Worm (Caenorhabditis elegans): ENCODE results near the gene R11G1.1.

R11G1.1 gene

DNA sequence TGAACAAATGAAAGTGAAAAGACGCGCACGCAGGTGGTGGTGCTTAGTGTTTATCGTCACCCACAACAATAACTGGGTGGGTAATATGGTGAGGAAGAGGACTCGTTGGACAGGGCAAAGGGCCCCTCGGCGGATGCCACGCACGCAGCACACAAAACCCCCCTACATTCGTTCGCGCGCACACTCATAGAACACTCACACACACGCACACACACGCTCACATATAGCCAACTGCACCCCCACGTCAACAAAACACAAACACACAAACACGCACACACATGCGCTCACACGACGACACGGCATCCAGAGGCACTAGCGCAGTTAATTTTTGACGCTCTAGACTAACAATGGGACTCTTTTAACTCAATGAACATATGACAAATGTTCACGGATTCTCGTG, 34.9 kb downstream of the R11G1.1 start (continued):
- TF ChIP-seq him-1 (tag; optimal IDR thresholded peaks at IDR 0.05) (no peak), ccch-3 (GFP tag; optimal IDR thresholded peaks at IDR 0.05) (no peak), nhr-80 (tag; optimal IDR thresholded peaks at IDR 0.05) (no peak), F23B12.7 (tag; optimal IDR thresholded peaks at IDR 0.05; ENCODE audit: insufficient read depth) (no peak), F57A8.1 (GFP tag; optimal IDR thresholded peaks at IDR 0.05) (no peak), lsl-1 (GFP tag; optimal IDR thresholded peaks at IDR 0.05) (no peak), F22D6.2 (tag; optimal IDR thresholded peaks at IDR 0.05) (no peak), ztf-25 (GFP tag; IDR thresholded peaks at IDR 0.05) (no peak), lir-1 (GFP tag; conservative IDR thresholded peaks at IDR 0.05) (peak; percentile 92), rpc-1 (optimal IDR thresholded peaks at IDR 0.05) (no peak), rpc-1 (tag; optimal IDR thresholded peaks at IDR 0.05) (no peak), bed-2 (GFP tag; IDR thresholded peaks at IDR 0.05) (no peak), hmg-20 (GFP tag; IDR thresholded peaks at IDR 0.05) (no peak), ceh-27 (GFP tag; optimal IDR thresholded peaks at IDR 0.05) (peak; percentile 60), ceh-79 (tag; optimal IDR thresholded peaks at IDR 0.05) (no peak), somi-1 (GFP tag; optimal IDR thresholded peaks at IDR 0.05) (peak; percentile 5), T07F8.4 (tag; optimal IDR thresholded peaks at IDR 0.05) (no peak), atf-7 (tag; optimal IDR thresholded peaks at IDR 0.05) (no peak), sptf-2 (GFP tag; optimal IDR thresholded peaks at IDR 0.05) (no peak), akir-1 (GFP tag; optimal IDR thresholded peaks at IDR 0.05) (no peak), F49E8.2 (tag; optimal IDR thresholded peaks at IDR 0.05; ENCODE audit: insufficient read depth) (no peak), nhr-120 (GFP tag; IDR thresholded peaks at IDR 0.05) (no peak), athp-1 (tag; optimal IDR thresholded peaks at IDR 0.05) (peak; percentile 15), Y53G8AR.9 (GFP tag; conservative IDR thresholded peaks at IDR 0.05) (no peak), F39B2.1 (GFP tag; IDR thresholded peaks at IDR 0.05) (no peak), ets-4 (GFP tag; optimal IDR thresholded peaks at IDR 0.05) (no peak), lin-35 (GFP tag; optimal IDR thresholded peaks at IDR 0.05) (no peak), mel-28 (tag; optimal IDR thresholded peaks at IDR 0.05; ENCODE audit: borderline replicate concordance) (no peak), madf-3 (GFP tag; IDR thresholded peaks at IDR 0.05) (0 out of 2 replicates have a peak, but pooled peaks have one; percentile 10), F57C9.4 (tag; optimal IDR thresholded peaks at IDR 0.05) (no peak), rec-8 (tag; optimal IDR thresholded peaks at IDR 0.05) (no peak), madf-6 (GFP tag; IDR thresholded peaks at IDR 0.05) (0 out of 2 replicates have a peak, but pooled peaks have one; percentile 26), aptf-3 (GFP tag; IDR thresholded peaks at IDR 0.05) (no peak), dpff-1 (tag; optimal IDR thresholded peaks at IDR 0.05) (no peak), lin-54 (GFP tag; optimal IDR thresholded peaks at IDR 0.05) (no peak), ztf-22 (GFP tag; optimal IDR thresholded peaks at IDR 0.05) (no peak), unc-130 (GFP tag; optimal IDR thresholded peaks at IDR 0.05) (no peak), chd-7 (tag; optimal IDR thresholded peaks at IDR 0.05) (peak; percentile 77), B0261.1 (tag; optimal IDR thresholded peaks at IDR 0.05) (no peak), pha-4 (tag; optimal IDR thresholded peaks at IDR 0.05) (no peak), nhr-27 (tag; optimal IDR thresholded peaks at IDR 0.05) (no peak), nfya-2 (GFP tag; IDR thresholded peaks at IDR 0.05) (no peak), ceh-40 (GFP tag; IDR thresholded peaks at IDR 0.05) (no peak), hmg-1.2 (GFP tag; IDR thresholded peaks at IDR 0.05) (peak; percentile 59; the same call in 1 of the 2 replicates), B0019.2 (GFP tag; conservative IDR thresholded peaks at IDR 0.05) (no peak), let-526 (GFP tag; IDR thresholded peaks at IDR 0.05) (no peak), snpc-4 (GFP tag; optimal IDR thresholded peaks at IDR 0.05) (no peak), snpc-4 (tag; optimal IDR thresholded peaks at IDR 0.05) (no peak), egrh-3 (GFP tag; IDR thresholded peaks at IDR 0.05) (peak; percentile 24; the same call in 1 of the 2 replicates)
